Worm (Caenorhabditis elegans) whole organism, late embryonic: ENCODE results near the gene jmjd-5.

Experiments used
- C08G9.2 ChIP-seq: sonication (generic microtip); optimal IDR thresholded peaks from 2 replicates; lab custom pipeline; 2016; ENCODE audit warnings: mild to moderate bottlenecking, missing genetic modification characterization, moderate library complexity, missing compliant biosample characterization
- F13H6.1 ChIP-seq: sonication (generic microtip); optimal IDR thresholded peaks from 2 replicates; lab custom pipeline; 2016; ENCODE audit warnings: missing genetic modification characterization, missing compliant biosample characterization
- Y22D7AL.16 ChIP-seq: sonication (generic microtip); optimal IDR thresholded peaks from 2 replicates; lab custom pipeline; 2016; ENCODE audit warnings: missing genetic modification characterization, missing compliant biosample characterization
- ahr-1 ChIP-seq: sonication (generic microtip); optimal IDR thresholded peaks from 2 replicates; lab custom pipeline; 2016; ENCODE audit warnings: missing genetic modification characterization, missing compliant biosample characterization
- ama-1 ChIP-seq: fragments of 150-350 bp; optimal IDR thresholded peaks from 2 replicates; lab custom pipeline; 2014
- ceh-18 ChIP-seq: sonication (generic microtip); optimal IDR thresholded peaks from 2 replicates; lab custom pipeline; 2016; ENCODE audit warnings: missing genetic modification characterization, missing compliant biosample characterization
- ceh-19 ChIP-seq: fragments of 200-800 bp; sonication (Bioruptor generic); optimal IDR thresholded peaks from 2 replicates; lab custom pipeline; 2018; ENCODE audit warnings: mild to moderate bottlenecking, missing genetic modification characterization, missing compliant biosample characterization
- ceh-2 ChIP-seq: sonication (generic microtip); optimal IDR thresholded peaks from 2 replicates; lab custom pipeline; 2016; ENCODE audit warnings: missing genotype, missing genetic modification characterization, missing compliant biosample characterization
- ceh-22 ChIP-seq: sonication (generic microtip); optimal IDR thresholded peaks from 2 replicates; lab custom pipeline; 2017; ENCODE audit warnings: missing biosample characterization, missing genetic modification characterization
- ceh-30 ChIP-seq: fragments of 150-350 bp; optimal IDR thresholded peaks from 2 replicates; lab custom pipeline; 2014; ENCODE audit warnings: missing biosample characterization, missing genetic modification characterization
- ceh-31 ChIP-seq: sonication (generic microtip); optimal IDR thresholded peaks from 2 replicates; lab custom pipeline; 2016; ENCODE audit warnings: missing genetic modification characterization, missing compliant biosample characterization
- ceh-34 ChIP-seq: sonication (generic microtip); optimal IDR thresholded peaks from 2 replicates; lab custom pipeline; 2016; ENCODE audit warnings: mild to moderate bottlenecking, missing genetic modification characterization, missing compliant biosample characterization
- ceh-6 ChIP-seq: fragments of 200-800 bp; sonication (Bioruptor generic); optimal IDR thresholded peaks from 2 replicates; lab custom pipeline; 2018; ENCODE audit warnings: mild to moderate bottlenecking, missing genetic modification characterization, missing compliant biosample characterization
- dmd-4 ChIP-seq: sonication (generic microtip); optimal IDR thresholded peaks from 2 replicates; lab custom pipeline; 2016; ENCODE audit warnings: borderline replicate concordance, missing genetic modification characterization, missing compliant biosample characterization
- elt-2 ChIP-seq: sonication (generic microtip); optimal IDR thresholded peaks from 2 replicates; lab custom pipeline; 2016; ENCODE audit warnings: missing genetic modification reagents, missing genetic modification characterization, missing compliant biosample characterization
- ets-4 ChIP-seq: sonication (generic microtip); optimal IDR thresholded peaks from 2 replicates; lab custom pipeline; 2016; ENCODE audit warnings: missing genetic modification characterization, missing compliant biosample characterization
- fax-1 ChIP-seq: sonication (generic microtip); optimal IDR thresholded peaks from 2 replicates; lab custom pipeline; 2016; ENCODE audit warnings: missing genotype, missing genetic modification characterization, missing compliant biosample characterization
- fkh-6 ChIP-seq: sonication (generic microtip); optimal IDR thresholded peaks from 2 replicates; lab custom pipeline; 2016; ENCODE audit warnings: missing genetic modification characterization, missing compliant biosample characterization
- hlh-8 ChIP-seq: sonication (generic microtip); optimal IDR thresholded peaks from 2 replicates; lab custom pipeline; 2016; ENCODE audit warnings: missing genotype, missing genetic modification characterization, missing compliant biosample characterization
- madf-2 ChIP-seq: sonication (generic microtip); optimal IDR thresholded peaks from 2 replicates; lab custom pipeline; 2017; ENCODE audit warnings: missing genetic modification characterization, missing compliant biosample characterization
- nfya-1 ChIP-seq: sonication (generic microtip); optimal IDR thresholded peaks from 2 replicates; lab custom pipeline; 2017; ENCODE audit warnings: missing genetic modification characterization, mild to moderate bottlenecking, missing compliant biosample characterization, antibody characterized with exemption, moderate library complexity
- nhr-232 ChIP-seq: sonication (generic microtip); optimal IDR thresholded peaks from 2 replicates; lab custom pipeline; 2016; ENCODE audit warnings: missing genetic modification characterization, missing compliant biosample characterization
- odd-2 ChIP-seq: sonication (generic microtip); optimal IDR thresholded peaks from 2 replicates; lab custom pipeline; 2017; ENCODE audit warnings: antibody characterized with exemption, mild to moderate bottlenecking, missing genetic modification characterization, missing compliant biosample characterization
- pag-3 ChIP-seq: sonication (generic microtip); optimal IDR thresholded peaks from 2 replicates; lab custom pipeline; 2016; ENCODE audit warnings: missing compliant biosample characterization, missing genetic modification characterization, borderline replicate concordance
- pat-9 ChIP-seq: fragments of 200-800 bp; sonication (Bioruptor generic); optimal IDR thresholded peaks from 2 replicates; lab custom pipeline; 2018; ENCODE audit warnings: mild to moderate bottlenecking, missing genetic modification characterization, moderate library complexity, missing compliant biosample characterization
- pax-1 ChIP-seq: fragments of 150-350 bp; optimal IDR thresholded peaks from 2 replicates; lab custom pipeline; 2014; ENCODE audit warnings: missing biosample characterization, missing genetic modification characterization
- pha-2 ChIP-seq: sonication (generic microtip); optimal IDR thresholded peaks from 2 replicates; lab custom pipeline; 2017; ENCODE audit warnings: mild to moderate bottlenecking, missing genetic modification characterization, missing compliant biosample characterization
- pqm-1 ChIP-seq: sonication (generic microtip); optimal IDR thresholded peaks from 2 replicates; lab custom pipeline; 2016; ENCODE audit warnings: missing genetic modification characterization, missing compliant biosample characterization
- ref-2 ChIP-seq: sonication (generic microtip); optimal IDR thresholded peaks from 2 replicates; lab custom pipeline; 2016; ENCODE audit warnings: missing genetic modification characterization, missing compliant biosample characterization
- rnt-1 ChIP-seq: sonication (generic microtip); optimal IDR thresholded peaks from 2 replicates; lab custom pipeline; 2016; ENCODE audit warnings: missing genetic modification characterization, missing compliant biosample characterization
- sdc-2 ChIP-seq: sonication (generic microtip); optimal IDR thresholded peaks from 2 replicates; lab custom pipeline; 2016; ENCODE audit warnings: missing genotype, missing genetic modification characterization, missing compliant biosample characterization
- syd-9 ChIP-seq: sonication (generic microtip); optimal IDR thresholded peaks from 2 replicates; lab custom pipeline; 2016; ENCODE audit warnings: mild to moderate bottlenecking, missing genetic modification characterization, moderate library complexity, missing compliant biosample characterization
- tbx-2 ChIP-seq: sonication (generic microtip); optimal IDR thresholded peaks from 2 replicates; lab custom pipeline; 2016; ENCODE audit warnings: missing genetic modification characterization, missing compliant biosample characterization
- unc-55 ChIP-seq: sonication (generic microtip); optimal IDR thresholded peaks from 2 replicates; lab custom pipeline; 2017; ENCODE audit warnings: missing biosample characterization, missing genetic modification reagents, missing genetic modification characterization
- ztf-16 ChIP-seq: sonication (generic microtip); optimal IDR thresholded peaks from 2 replicates; lab custom pipeline; 2017; ENCODE audit warnings: missing genetic modification characterization, missing compliant biosample characterization

Gene jmjd-5

ce11 chrV:11080345-11081102, 46.8 kb upstream of the jmjd-5 start, which contains the start of gene act-1:
act-1 (plus strand) TSS chrV:11081052.
- peak; percentile 84 for TF ChIP-seq ceh-18 (tag; lab: Kevin White, UChicago)
- peak; percentile 95 for TF ChIP-seq elt-2 (tag; lab: Kevin White, UChicago)
- TF ChIP-seq rnt-1 (tag; lab: Kevin White, UChicago), result peak; percentile 47
- TF ChIP-seq syd-9 (tag; lab: Kevin White, UChicago), result peak; percentile 13
- TF ChIP-seq ref-2 (tag; lab: Kevin White, UChicago), result peak; percentile 56
- TF ChIP-seq tbx-2 (tag; lab: Kevin White, UChicago), result peak; percentile 5
- TF ChIP-seq pat-9 (tag; lab: Kevin White, UChicago), result no peak
- peak; percentile 67 for TF ChIP-seq unc-55 (GFP tag; lab: Kevin White, UChicago)
- peak; percentile 69 for TF ChIP-seq ceh-34 (tag; lab: Kevin White, UChicago)
- TF ChIP-seq sdc-2 (tag; lab: Kevin White, UChicago), result peak; percentile 14
- no peak for TF ChIP-seq ceh-6 (GFP tag; lab: Kevin White, UChicago)
- TF ChIP-seq Y22D7AL.16 (tag; lab: Kevin White, UChicago), result no peak
- TF ChIP-seq ceh-31 (tag; lab: Kevin White, UChicago), result peak; percentile 55
- TF ChIP-seq nfya-1 (tag; lab: Kevin White, UChicago), result peak; percentile 88
- TF ChIP-seq fax-1 (tag; lab: Kevin White, UChicago), result no peak
- TF ChIP-seq fkh-6 (tag; lab: Kevin White, UChicago), result peak; percentile 14

- no peak for TF ChIP-seq ztf-16 (tag; lab: Kevin White, UChicago)
- peak; percentile 76 for TF ChIP-seq rnt-1 (tag; lab: Kevin White, UChicago)
- TF ChIP-seq ceh-31 (tag; lab: Kevin White, UChicago), result peak; percentile 16
- peak; percentile 54 for TF ChIP-seq ceh-34 (tag; lab: Kevin White, UChicago)
- TF ChIP-seq nfya-1 (tag; lab: Kevin White, UChicago), result peak; percentile 61
- peak; percentile 5 for TF ChIP-seq pat-9 (tag; lab: Kevin White, UChicago)
- no peak for TF ChIP-seq nhr-232 (tag; lab: Kevin White, UChicago)
- TF ChIP-seq hlh-8 (tag; lab: Kevin White, UChicago), result peak; percentile 45
- TF ChIP-seq ceh-30 (tag; lab: Kevin White, UChicago), result no peak
- TF ChIP-seq ahr-1 (tag; lab: Kevin White, UChicago), result no peak
- peak; percentile 7 for TF ChIP-seq dmd-4
- peak; percentile 94 for TF ChIP-seq ceh-18 (tag; lab: Kevin White, UChicago)
- peak; percentile 67 for TF ChIP-seq tbx-2 (tag; lab: Kevin White, UChicago)
Observed at ce11 chrV:11082475-11082874, 44.8 kb upstream of the jmjd-5 start.

ce11 chrV:11082964-11083363, 44.3 kb upstream of the jmjd-5 start:
- TF ChIP-seq ceh-31 (tag; lab: Kevin White, UChicago) (no peak), unc-55 (GFP tag; lab: Kevin White, UChicago) (no peak), ama-1 (lab: Kevin White, UChicago) (no peak), ceh-30 (tag; lab: Kevin White, UChicago) (no peak), madf-2 (no peak), ceh-22 (tag; lab: Kevin White, UChicago) (no peak), pax-1 (tag; lab: Kevin White, UChicago) (no peak), ceh-6 (GFP tag; lab: Kevin White, UChicago) (no peak), C08G9.2 (tag; lab: Kevin White, UChicago) (no peak), Y22D7AL.16 (tag; lab: Kevin White, UChicago) (no peak)

ce11 chrV:11083691-11084090, 43.6 kb upstream of the jmjd-5 start:
- peak; percentile 72 for TF ChIP-seq rnt-1 (tag; lab: Kevin White, UChicago)
- TF ChIP-seq pat-9 (tag; lab: Kevin White, UChicago), result peak; percentile 76
- TF ChIP-seq pax-1 (tag; lab: Kevin White, UChicago), result peak; percentile 96
- no peak for TF ChIP-seq pag-3 (tag; lab: Kevin White, UChicago)
- no peak for TF ChIP-seq pqm-1
- peak; percentile 16 for TF ChIP-seq F13H6.1 (tag; lab: Kevin White, UChicago)
- peak; percentile 62 for TF ChIP-seq ceh-22 (tag; lab: Kevin White, UChicago)
- TF ChIP-seq nfya-1 (tag; lab: Kevin White, UChicago), result peak; percentile 74
- peak; percentile 79 for TF ChIP-seq unc-55 (GFP tag; lab: Kevin White, UChicago)
- peak; percentile 55 for TF ChIP-seq pha-2 (tag; lab: Kevin White, UChicago)
- no peak for TF ChIP-seq ceh-19 (GFP tag; lab: Kevin White, UChicago)
- peak; percentile 48 for TF ChIP-seq dmd-4
- TF ChIP-seq ref-2 (tag; lab: Kevin White, UChicago), result peak; percentile 3
- TF ChIP-seq ceh-18 (tag; lab: Kevin White, UChicago), result peak; percentile 88
- peak; percentile 53 for TF ChIP-seq ceh-31 (tag; lab: Kevin White, UChicago)
- peak; percentile 65 for TF ChIP-seq tbx-2 (tag; lab: Kevin White, UChicago)
- TF ChIP-seq odd-2 (tag; lab: Kevin White, UChicago), result no peak
- TF ChIP-seq ets-4, result peak; percentile 1
- TF ChIP-seq ceh-2, result peak; percentile 27
